Worm (Caenorhabditis elegans) whole organism, early embryonic: ENCODE measurements around the gene gcy-27.

Source experiments
- F13C5.2 ChIP-seq: sonication (generic microtip); optimal IDR thresholded peaks from 2 replicates; lab custom pipeline; 2017; ENCODE audit warnings: mild to moderate bottlenecking, missing genetic modification characterization, inconsistent platforms, missing compliant biosample characterization
- aly-1 ChIP-seq: sonication (generic microtip); optimal IDR thresholded peaks from 2 replicates; lab custom pipeline; 2016; ENCODE audit warnings: missing genetic modification characterization, missing compliant biosample characterization
- ama-1 ChIP-seq: fragments of 150-350 bp; optimal IDR thresholded peaks from 2 replicates; lab custom pipeline; 2014
- ceh-13 ChIP-seq: fragments of 200-800 bp; sonication (Bioruptor generic); optimal IDR thresholded peaks from 2 replicates; lab custom pipeline; 2018; ENCODE audit warnings: mild to moderate bottlenecking, missing genetic modification characterization, missing compliant biosample characterization
- flt-1 ChIP-seq: fragments of 200-800 bp; sonication (Bioruptor generic); IDR thresholded peaks from 2 replicates; pipeline ENCODE4 v1.3.6; 2022; ENCODE audit warnings: missing genetic modification characterization, missing compliant biosample characterization
- hmbx-1 ChIP-seq: sonication (generic microtip); optimal IDR thresholded peaks from 2 replicates; lab custom pipeline; 2016; ENCODE audit warnings: mild to moderate bottlenecking, missing genetic modification characterization, missing compliant biosample characterization
- hmg-4 ChIP-seq: fragments of 200-800 bp; sonication (Bioruptor generic); optimal IDR thresholded peaks from 2 replicates; lab custom pipeline; 2018; ENCODE audit warnings: mild to moderate bottlenecking, missing genetic modification characterization, missing compliant biosample characterization
- pes-1 ChIP-seq: fragments of 200-800 bp; sonication (Bioruptor generic); IDR thresholded peaks from 2 replicates; pipeline ENCODE4 v1.3.6; 2022; ENCODE audit warnings: missing genetic modification reagents, missing genetic modification characterization, missing compliant biosample characterization
- sea-1 ChIP-seq: fragments of 200-800 bp; sonication (Bioruptor generic); conservative IDR thresholded peaks from 2 replicates; pipeline ENCODE4 v1.3.6; 2022; ENCODE audit warnings: missing genetic modification characterization, missing compliant biosample characterization
- tbx-37 ChIP-seq: fragments of 200-800 bp; sonication (Bioruptor generic); conservative IDR thresholded peaks from 2 replicates; pipeline ENCODE4 v1.3.6; 2022; ENCODE audit warnings: missing genetic modification reagents, missing genetic modification characterization, missing compliant biosample characterization
- tra-4 ChIP-seq: sonication (generic microtip); optimal IDR thresholded peaks from 2 replicates; lab custom pipeline; 2017; ENCODE audit warnings: missing genetic modification characterization, missing compliant biosample characterization

DNA sequence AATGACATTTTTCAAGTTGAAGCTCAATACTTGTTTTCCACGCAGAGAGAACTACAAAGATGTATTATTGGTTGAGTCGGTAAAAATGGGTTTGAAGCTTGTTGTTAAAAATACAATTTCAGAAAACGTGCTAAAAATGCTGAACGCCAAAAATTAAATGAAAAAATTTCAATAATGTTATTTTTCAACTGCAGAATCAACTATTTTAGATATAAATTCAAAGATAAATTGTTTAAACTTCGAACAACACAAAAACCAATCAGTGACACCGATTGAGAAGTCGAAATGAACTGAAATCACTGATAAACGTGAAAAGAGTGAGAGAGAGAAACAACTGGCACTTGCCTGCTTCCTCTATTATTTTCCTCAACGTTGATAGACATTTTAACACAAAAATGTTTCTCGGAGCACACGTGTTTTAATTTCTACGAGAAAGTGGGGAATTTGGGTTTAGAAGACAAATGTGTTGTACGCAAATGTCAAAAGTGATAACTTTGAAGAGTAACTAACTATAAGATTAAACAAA, 48.9 kb downstream of the gcy-27 start, which contains the start of gene T02D1.8:
- no peak for TF ChIP-seq flt-1 (GFP tag; lab: Robert Waterston, UW)
- no peak for TF ChIP-seq tbx-37 (GFP tag; lab: Robert Waterston, UW)
- TF ChIP-seq aly-1 (tag; lab: Kevin White, UChicago): no peak
- no peak for TF ChIP-seq ama-1 (lab: Kevin White, UChicago)
- no peak for TF ChIP-seq hmbx-1 (tag; lab: Kevin White, UChicago)
- TF ChIP-seq sea-1 (GFP tag; lab: Robert Waterston, UW): no peak
- TF ChIP-seq F13C5.2 (tag; lab: Kevin White, UChicago): no peak
- TF ChIP-seq ceh-13: no peak
- TF ChIP-seq hmg-4 (GFP tag; lab: Kevin White, UChicago): no peak
- TF ChIP-seq pes-1: no peak
- TF ChIP-seq tra-4 (tag; lab: Kevin White, UChicago): no peak
